Fruit fly (Drosophila melanogaster) whole organism, embryonic: ENCODE measurements around the gene NPF.

Experiments used
- Bgb ChIP-seq: fragments of 200-800 bp; sonication (Bioruptor generic); IDR thresholded peaks from 2 replicates; pipeline ENCODE4 v1.3.6; 2022; ENCODE audit warnings: missing biosample characterization, missing genetic modification characterization; ENCODE audit not compliant: partially characterized antibody
- CG10267 ChIP-seq: fragments of 200-800 bp; sonication (Bioruptor generic); optimal IDR thresholded peaks from 2 replicates; lab custom pipeline; 2018; ENCODE audit warnings: missing biosample characterization, mild to moderate bottlenecking, missing genetic modification characterization, moderate library complexity
- CG10979 ChIP-seq: fragments of 200-800 bp; sonication (Bioruptor generic); optimal IDR thresholded peaks from 2 replicates; lab custom pipeline; 2018; ENCODE audit warnings: missing biosample characterization, mild to moderate bottlenecking, missing genetic modification characterization, moderate library complexity
- CG11085 ChIP-seq: fragments of 200-800 bp; sonication (Bioruptor generic); IDR thresholded peaks from 2 replicates; pipeline ENCODE4 v1.3.6; 2022; ENCODE audit warnings: missing biosample characterization, missing genetic modification characterization
- CG11093 ChIP-seq: fragments of 200-800 bp; sonication (Bioruptor generic); IDR thresholded peaks from 3 replicates; pipeline ENCODE4 v1.3.6; 2022; ENCODE audit warnings: missing biosample characterization, missing genetic modification characterization
- CG11504 ChIP-seq: fragments of 200-800 bp; sonication (Bioruptor generic); optimal IDR thresholded peaks from 3 replicates; lab custom pipeline; 2019; ENCODE audit warnings: missing biosample characterization, mild to moderate bottlenecking, missing genetic modification characterization, moderate library complexity
- CG11723 ChIP-seq: fragments of 200-800 bp; sonication (Bioruptor generic); optimal IDR thresholded peaks from 2 replicates; lab custom pipeline; 2017; ENCODE audit warnings: missing biosample characterization, mild to moderate bottlenecking, missing genetic modification characterization
- CG12104 ChIP-seq: fragments of 200-800 bp; sonication (Bioruptor generic); optimal IDR thresholded peaks from 3 replicates; lab custom pipeline; 2016; ENCODE audit warnings: missing biosample characterization, missing genetic modification characterization
- CG12769 ChIP-seq: fragments of 200-800 bp; sonication (Bioruptor generic); optimal IDR thresholded peaks from 2 replicates; lab custom pipeline; 2019; ENCODE audit warnings: missing biosample characterization, mild to moderate bottlenecking, missing genetic modification characterization, moderate library complexity
- CG14860 ChIP-seq: fragments of 200-800 bp; sonication (Bioruptor generic); IDR thresholded peaks from 3 replicates; pipeline ENCODE4 v1.3.6; 2022; ENCODE audit warnings: missing biosample characterization, missing genetic modification characterization; ENCODE audit not compliant: partially characterized antibody
- CG1603 ChIP-seq: fragments of 200-800 bp; sonication (Bioruptor generic); optimal IDR thresholded peaks from 2 replicates; lab custom pipeline; 2019; ENCODE audit warnings: missing biosample characterization, mild to moderate bottlenecking, missing genetic modification characterization, moderate library complexity
- CG17829 ChIP-seq: fragments of 200-800 bp; optimal IDR thresholded peaks from 2 replicates; lab custom pipeline; 2019; ENCODE audit warnings: missing biosample characterization, mild to moderate bottlenecking, missing genetic modification characterization, moderate library complexity
- CG18764 ChIP-seq: fragments of 200-800 bp; sonication (Bioruptor generic); optimal IDR thresholded peaks from 3 replicates; lab custom pipeline; 2016; ENCODE audit warnings: missing biosample characterization, missing genetic modification characterization
- CG2129 ChIP-seq: fragments of 200-800 bp; sonication (Bioruptor generic); IDR thresholded peaks from 2 replicates; pipeline ENCODE4 v1.3.6; 2022; ENCODE audit warnings: missing biosample characterization, missing genetic modification characterization; ENCODE audit not compliant: partially characterized antibody
- CG42726 ChIP-seq: fragments of 200-800 bp; sonication (Bioruptor generic); IDR thresholded peaks from 2 replicates; pipeline ENCODE4 v1.3.6; 2022; ENCODE audit warnings: missing biosample characterization, missing genetic modification characterization; ENCODE audit not compliant: partially characterized antibody
- CG4617 ChIP-seq: fragments of 200-800 bp; sonication (Bioruptor generic); optimal IDR thresholded peaks from 3 replicates; lab custom pipeline; 2016; ENCODE audit warnings: missing biosample characterization, missing genetic modification characterization, borderline replicate concordance
- CG8089 ChIP-seq: fragments of 200-800 bp; sonication (Bioruptor generic); optimal IDR thresholded peaks from 3 replicates; lab custom pipeline; 2016; ENCODE audit warnings: missing biosample characterization, missing genetic modification characterization
- CG8290 ChIP-seq, 3 experiments: fragments of 200-800 bp; sonication (Bioruptor generic); optimal IDR thresholded peaks; 2 replicates each; lab custom pipeline; 2016 to 2019; ENCODE audit warnings: missing biosample characterization in 3 of 3, missing genetic modification characterization in 3 of 3, mild to moderate bottlenecking in 2 of 3, moderate library complexity in 1 of 3
- CG9797 ChIP-seq: fragments of 200-800 bp; sonication (Bioruptor generic); optimal IDR thresholded peaks from 3 replicates; lab custom pipeline; 2018; ENCODE audit warnings: missing biosample characterization, mild to moderate bottlenecking, missing genetic modification characterization
- CTCF ChIP-seq: fragments of 200-800 bp; sonication (Bioruptor generic); optimal IDR thresholded peaks from 2 replicates; lab custom pipeline; 2017; ENCODE audit warnings: missing biosample characterization, mild to moderate bottlenecking, missing genetic modification characterization, moderate library complexity
- D19A ChIP-seq: fragments of 200-800 bp; optimal IDR thresholded peaks from 3 replicates; lab custom pipeline; 2019; ENCODE audit warnings: missing biosample characterization, mild to moderate bottlenecking, missing genetic modification characterization, moderate library complexity
- Dll ChIP-seq: fragments of 200-800 bp; sonication (Bioruptor generic); IDR thresholded peaks from 4 replicates; pipeline ENCODE4 v1.3.6; 2022; ENCODE audit warnings: missing biosample characterization, missing genetic modification characterization; ENCODE audit not compliant: partially characterized antibody
- Dp ChIP-seq: fragments of 200-800 bp; sonication (Bioruptor generic); optimal IDR thresholded peaks from 2 replicates; lab custom pipeline; 2018; ENCODE audit warnings: missing biosample characterization, mild to moderate bottlenecking, missing genetic modification characterization, moderate library complexity
- Dref ChIP-seq: fragments of 200-800 bp; sonication (Bioruptor generic); IDR thresholded peaks from 2 replicates; pipeline ENCODE4 v1.3.6; 2022; ENCODE audit warnings: missing biosample characterization, missing genetic modification characterization
- Elba2 ChIP-seq: fragments of 200-800 bp; sonication (Bioruptor generic); optimal IDR thresholded peaks from 3 replicates; lab custom pipeline; 2016; ENCODE audit warnings: missing biosample characterization, missing genetic modification characterization
- HLHmδ ChIP-seq: fragments of 200-800 bp; sonication (Bioruptor generic); optimal IDR thresholded peaks from 2 replicates; lab custom pipeline; 2018; ENCODE audit warnings: missing biosample characterization, mild to moderate bottlenecking, missing genetic modification characterization, moderate library complexity
- HmgD ChIP-seq: fragments of 200-800 bp; sonication (Bioruptor generic); optimal IDR thresholded peaks from 3 replicates; lab custom pipeline; 2016; ENCODE audit warnings: missing biosample characterization, missing genetic modification characterization
- MBD-R2 ChIP-seq: fragments of 200-800 bp; sonication (Bioruptor generic); IDR thresholded peaks from 2 replicates; pipeline ENCODE4 v1.3.6; 2022; ENCODE audit warnings: missing biosample characterization, missing genetic modification characterization
- MESR4 ChIP-seq: fragments of 200-800 bp; sonication (Bioruptor generic); optimal IDR thresholded peaks from 2 replicates; lab custom pipeline; 2018; ENCODE audit warnings: missing biosample characterization, mild to moderate bottlenecking, missing genetic modification characterization, moderate library complexity
- Nf-YA ChIP-seq: fragments of 200-800 bp; sonication (Bioruptor generic); IDR thresholded peaks from 2 replicates; pipeline ENCODE4 v1.3.6; 2022; ENCODE audit warnings: missing biosample characterization, missing genetic modification characterization
- Nf-YB ChIP-seq: fragments of 200-800 bp; sonication (Bioruptor generic); optimal IDR thresholded peaks from 3 replicates; lab custom pipeline; 2019; ENCODE audit warnings: missing biosample characterization, mild to moderate bottlenecking, missing genetic modification characterization, moderate library complexity
- Nf-YC ChIP-seq: fragments of 200-800 bp; optimal IDR thresholded peaks from 3 replicates; lab custom pipeline; 2019; ENCODE audit warnings: missing biosample characterization, mild to moderate bottlenecking, missing genetic modification characterization, moderate library complexity
- Opbp ChIP-seq: fragments of 200-800 bp; sonication (Bioruptor generic); IDR thresholded peaks from 3 replicates; pipeline ENCODE4 v1.3.6; 2022; ENCODE audit warnings: missing biosample characterization, missing genetic modification characterization; ENCODE audit not compliant: partially characterized antibody
- Sry-δ ChIP-seq: fragments of 200-800 bp; sonication (Bioruptor generic); optimal IDR thresholded peaks from 2 replicates; lab custom pipeline; 2016; ENCODE audit warnings: missing biosample characterization, missing genetic modification characterization
- Stat92E ChIP-seq, 3 experiments: fragments of >200 bp in 2 of 3; fragments of 200-800 bp in 1 of 3; sonication (Bioruptor generic) in 1 of 3; optimal IDR thresholded peaks; 2 replicates each; lab custom pipeline; 2017 to 2019; ENCODE audit warnings: missing biosample characterization in 3 of 3, missing genetic modification characterization in 3 of 3, mild to moderate bottlenecking in 1 of 3, moderate library complexity in 1 of 3
- Usf ChIP-seq: fragments of 200-800 bp; sonication (Bioruptor generic); optimal IDR thresholded peaks from 2 replicates; lab custom pipeline; 2017; ENCODE audit warnings: missing genotype, missing biosample characterization, missing genetic modification characterization
- amos ChIP-seq: fragments of 200-800 bp; sonication (Bioruptor generic); IDR thresholded peaks from 2 replicates; pipeline ENCODE4 v1.3.6; 2022; ENCODE audit warnings: missing biosample characterization, missing genetic modification characterization; ENCODE audit not compliant: partially characterized antibody
- br ChIP-seq: fragments of >200 bp; optimal IDR thresholded peaks from 2 replicates; lab custom pipeline; 2017
- dati ChIP-seq: fragments of 200-800 bp; sonication (Bioruptor generic); IDR thresholded peaks from 2 replicates; pipeline ENCODE4 v1.3.6; 2022; ENCODE audit warnings: missing biosample characterization, missing genetic modification characterization
- dysf ChIP-seq: fragments of 200-800 bp; sonication (Bioruptor generic); IDR thresholded peaks from 3 replicates; pipeline ENCODE4 v1.3.6; 2022; ENCODE audit warnings: missing biosample characterization, missing genetic modification characterization
- esg ChIP-seq: fragments of 200-800 bp; sonication (Bioruptor generic); conservative IDR thresholded peaks from 2 replicates; pipeline ENCODE4 v1.3.6; 2022; ENCODE audit warnings: missing biosample characterization, missing genetic modification characterization
- fd102C ChIP-seq: fragments of 200-800 bp; sonication (Bioruptor generic); optimal IDR thresholded peaks from 2 replicates; lab custom pipeline; 2018; ENCODE audit warnings: missing biosample characterization, mild to moderate bottlenecking, missing genetic modification characterization, moderate library complexity
- fu2 ChIP-seq: fragments of 200-800 bp; sonication (Bioruptor generic); optimal IDR thresholded peaks from 2 replicates; lab custom pipeline; 2016; ENCODE audit warnings: missing biosample characterization, missing genetic modification characterization
- gem ChIP-seq: fragments of 200-800 bp; sonication (Bioruptor generic); optimal IDR thresholded peaks from 2 replicates; lab custom pipeline; 2019; ENCODE audit warnings: missing biosample characterization, mild to moderate bottlenecking, missing genetic modification characterization, moderate library complexity
- gfzf ChIP-seq: fragments of 200-800 bp; sonication (Bioruptor generic); optimal IDR thresholded peaks from 2 replicates; lab custom pipeline; 2016; ENCODE audit warnings: missing biosample characterization, mild to moderate bottlenecking, missing genetic modification characterization, moderate library complexity
- pum ChIP-seq: fragments of 200-800 bp; sonication (Bioruptor generic); optimal IDR thresholded peaks from 2 replicates; lab custom pipeline; 2016; ENCODE audit warnings: missing biosample characterization, missing genetic modification characterization
- row ChIP-seq: fragments of 200-800 bp; sonication (Bioruptor generic); IDR thresholded peaks from 3 replicates; pipeline ENCODE4 v1.3.6; 2022; ENCODE audit warnings: missing biosample characterization, missing genetic modification characterization
- sc ChIP-seq, 3 experiments: fragments of >200 bp in 2 of 3; fragments of 200-800 bp in 1 of 3; sonication (Bioruptor generic) in 1 of 3; optimal IDR thresholded peaks; 2 replicates in 2 of 3; 3 replicates in 1 of 3; lab custom pipeline; 2017; ENCODE audit warnings: mild to moderate bottlenecking in 1 of 3, missing biosample characterization in 1 of 3, missing genetic modification characterization in 1 of 3, missing genetic modification reagents in 1 of 3
- tna ChIP-seq: fragments of 200-800 bp; sonication (Bioruptor generic); IDR thresholded peaks from 2 replicates; pipeline ENCODE4 v1.3.6; 2022; ENCODE audit warnings: missing biosample characterization, missing genetic modification characterization; ENCODE audit not compliant: partially characterized antibody

Gene NPF

DNA sequence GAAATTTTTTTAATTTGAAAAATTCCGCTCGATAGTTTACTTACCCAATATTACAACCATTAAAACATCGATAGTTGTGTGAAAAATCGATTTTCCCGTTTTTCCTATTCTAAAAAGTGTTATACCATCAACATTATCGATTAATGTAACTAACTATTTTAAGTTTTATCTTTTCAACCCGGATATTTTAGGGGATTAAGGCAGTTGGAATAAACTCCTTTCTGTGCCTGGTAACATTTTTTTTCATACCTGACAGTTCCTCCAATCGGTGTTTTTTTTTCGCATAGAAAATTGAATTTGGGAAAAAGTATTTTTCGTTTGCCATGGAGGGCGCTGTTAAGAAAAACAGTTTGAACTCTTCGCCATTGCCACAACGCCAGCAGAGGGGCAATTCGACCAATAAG lies 31.0 kb downstream of the NPF start, which contains the start of gene nonA-l (continued):
- TF ChIP-seq CG11723 (no peak), Opbp (GFP tag; lab: Robert Waterston, UW) (peak; percentile 76; the same call in 2 of the 3 replicates), D19A (tag; lab: Kevin White, UChicago) (peak; percentile 57), Dref (GFP tag; lab: Robert Waterston, UW) (peak; percentile 92), pum (GFP tag; lab: Kevin White, UChicago) (no peak), sc (optimal IDR thresholded peaks at IDR 0.05; lab: Kevin White, UChicago) (no peak), sc (GFP tag; optimal IDR thresholded peaks at IDR 0.05; lab: Kevin White, UChicago) (no peak), br (lab: Kevin White, UChicago) (no peak), Nf-YC (tag; lab: Kevin White, UChicago) (peak; percentile 51), Dp (peak; percentile 92), CG8290 (GFP tag; optimal IDR thresholded peaks at IDR 0.05; lab: Kevin White, UChicago) (no peak), CG8290 (tag; optimal IDR thresholded peaks at IDR 0.05; lab: Kevin White, UChicago) (no peak), Sry-δ (GFP tag; lab: Kevin White, UChicago) (peak; percentile 78), CG11085 (GFP tag; lab: Robert Waterston, UW) (no peak), CG4617 (GFP tag; lab: Kevin White, UChicago) (peak; percentile 62), MESR4 (GFP tag; lab: Kevin White, UChicago) (peak; percentile 75), Usf (GFP tag; lab: Kevin White, UChicago) (no peak), dysf (GFP tag; lab: Robert Waterston, UW) (no peak), Stat92E (GFP tag; optimal IDR thresholded peaks at IDR 0.05; lab: Kevin White, UChicago) (peak in 1 of 3 experiments; percentile 63), HLHmδ (no peak), CG11504 (tag; lab: Kevin White, UChicago) (peak; percentile 89), CG18764 (GFP tag; lab: Kevin White, UChicago) (no peak), CG12104 (no peak), CG17829 (tag; lab: Kevin White, UChicago) (peak; percentile 20), CG8089 (GFP tag; lab: Kevin White, UChicago) (no peak), amos (peak; percentile 87), CG14860 (GFP tag; lab: Robert Waterston, UW) (peak; percentile 83), dati (GFP tag; lab: Robert Waterston, UW) (no peak), tna (peak; percentile 73), CG10267 (tag; lab: Kevin White, UChicago) (peak; percentile 40), CG2129 (peak; percentile 61), gem (no peak), CG9797 (peak; percentile 61), CG42726 (GFP tag; lab: Robert Waterston, UW) (0 out of 2 replicates have a peak, but pooled peaks have one; percentile 4), MBD-R2 (peak; percentile 25; the same call in 1 of the 2 replicates), CTCF (GFP tag; lab: Kevin White, UChicago) (peak; percentile 51), fu2 (GFP tag; lab: Kevin White, UChicago) (no peak), CG10979 (tag; lab: Kevin White, UChicago) (no peak), CG11093 (GFP tag; lab: Robert Waterston, UW) (no peak), Dll (GFP tag; lab: Robert Waterston, UW) (peak; percentile 90), Nf-YA (no peak), row (GFP tag; lab: Robert Waterston, UW) (peak; percentile 25; the same call in 1 of the 3 replicates), Bgb (peak; percentile 87), HmgD (GFP tag; lab: Kevin White, UChicago) (no peak), fd102C (GFP tag; lab: Kevin White, UChicago) (no peak), Elba2 (GFP tag; lab: Kevin White, UChicago) (peak; percentile 36), CG1603 (tag; lab: Kevin White, UChicago) (peak; percentile 55), gfzf (GFP tag; lab: Kevin White, UChicago) (peak; percentile 88), CG12769 (tag; lab: Kevin White, UChicago) (no peak), Nf-YB (GFP tag; lab: Kevin White, UChicago) (peak; percentile 17), esg (GFP tag; lab: Robert Waterston, UW) (no peak)
